Fruit fly (Drosophila melanogaster) whole organism, pupa: ENCODE measurements around the gene CG15543.

Experiments used
- CG12605 ChIP-seq: fragments of 200-800 bp; sonication (Bioruptor generic); IDR thresholded peaks from 2 replicates; pipeline ENCODE4 v1.3.6; 2022; ENCODE audit warnings: missing biosample characterization, missing genetic modification characterization
- CG17806 ChIP-seq: fragments of 200-800 bp; sonication (Bioruptor generic); optimal IDR thresholded peaks from 2 replicates; lab custom pipeline; 2018; ENCODE audit warnings: missing biosample characterization, mild to moderate bottlenecking, missing genetic modification characterization, moderate library complexity
- CG4496 ChIP-seq: fragments of 200-800 bp; sonication (Bioruptor generic); IDR thresholded peaks from 3 replicates; pipeline ENCODE4 v1.3.6; 2022; ENCODE audit warnings: missing biosample characterization, missing genetic modification characterization
- CG8159 ChIP-seq: fragments of 200-800 bp; sonication (Bioruptor generic); optimal IDR thresholded peaks from 3 replicates; lab custom pipeline; 2018; ENCODE audit warnings: missing biosample characterization, mild to moderate bottlenecking, missing genetic modification characterization, moderate library complexity
- CG8301 ChIP-seq: fragments of 200-800 bp; sonication (Bioruptor generic); optimal IDR thresholded peaks from 2 replicates; lab custom pipeline; 2018; ENCODE audit warnings: missing biosample characterization, mild to moderate bottlenecking, missing genetic modification characterization
- D1 ChIP-seq: fragments of 200-800 bp; sonication (Bioruptor generic); optimal IDR thresholded peaks from 2 replicates; lab custom pipeline; 2018; ENCODE audit warnings: missing biosample characterization, mild to moderate bottlenecking, missing genetic modification characterization, moderate library complexity
- EcR ChIP-seq: fragments of 200-800 bp; sonication (Bioruptor generic); optimal IDR thresholded peaks from 3 replicates; lab custom pipeline; 2019; ENCODE audit warnings: missing biosample characterization, missing genetic modification characterization, mild to moderate bottlenecking, moderate library complexity, missing genetic modification reagents
- Ets98B ChIP-seq: fragments of 200-800 bp; sonication (Bioruptor generic); IDR thresholded peaks from 2 replicates; pipeline ENCODE4 v1.3.6; 2022; ENCODE audit warnings: missing biosample characterization, missing genetic modification characterization
- Pif1A ChIP-seq: fragments of 200-800 bp; sonication (Bioruptor generic); optimal IDR thresholded peaks from 3 replicates; lab custom pipeline; 2016; ENCODE audit warnings: missing biosample characterization, missing genetic modification characterization
- Pif1B ChIP-seq: fragments of 200-800 bp; sonication (Bioruptor generic); optimal IDR thresholded peaks from 3 replicates; lab custom pipeline; 2016; ENCODE audit warnings: missing biosample characterization, missing genetic modification characterization
- Snoo ChIP-seq: fragments of 200-800 bp; sonication (Bioruptor generic); optimal IDR thresholded peaks from 3 replicates; lab custom pipeline; 2017; ENCODE audit warnings: missing biosample characterization, mild to moderate bottlenecking, missing genetic modification characterization, inconsistent platforms
- fd96Ca ChIP-seq: fragments of 200-800 bp; sonication (Bioruptor generic); IDR thresholded peaks from 3 replicates; pipeline ENCODE4 v1.3.6; 2022; ENCODE audit warnings: missing biosample characterization, missing genetic modification characterization
- gl ChIP-seq: fragments of 200-800 bp; sonication (Bioruptor generic); optimal IDR thresholded peaks from 2 replicates; lab custom pipeline; 2018; ENCODE audit warnings: missing biosample characterization, mild to moderate bottlenecking, missing genetic modification characterization
- rn ChIP-seq: fragments of 200-800 bp; sonication (Bioruptor generic); IDR thresholded peaks from 2 replicates; pipeline ENCODE4 v1.3.6; 2022; ENCODE audit warnings: missing biosample characterization, missing genetic modification characterization

DNA sequence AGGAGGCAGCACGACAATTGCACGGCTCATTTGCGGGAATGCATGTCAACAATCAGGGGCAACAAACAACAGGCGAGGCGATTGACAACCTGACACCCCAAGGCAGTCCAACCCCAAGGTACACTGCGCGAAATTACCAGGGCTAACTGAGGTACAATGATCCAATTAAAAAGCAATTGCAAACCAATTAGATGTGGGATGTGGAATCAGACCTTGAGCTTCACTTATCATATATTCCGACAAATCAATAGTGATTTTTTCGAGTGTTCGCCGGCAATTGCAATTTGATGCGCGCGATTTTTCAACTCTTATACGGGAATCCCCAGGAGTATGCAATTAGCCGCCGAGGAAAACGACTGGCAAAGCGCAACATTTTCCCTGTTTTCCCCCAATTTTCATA lies 4.4 kb downstream of the CG15543 start:
- TF ChIP-seq CG17806 (tag; lab: Kevin White, UChicago) (no peak), D1 (tag; lab: Kevin White, UChicago) (no peak), CG12605 (no peak), CG4496 (GFP tag; lab: Robert Waterston, UW) (peak; percentile 68; the same call in 2 of the 3 replicates), EcR (no peak), rn (GFP tag; lab: Robert Waterston, UW) (no peak), fd96Ca (GFP tag; lab: Robert Waterston, UW) (no peak; the same call in 2 of the 3 replicates), Ets98B (GFP tag; lab: Robert Waterston, UW) (0 out of 2 replicates have a peak, but pooled peaks have one; percentile 22), gl (tag; lab: Kevin White, UChicago) (no peak), CG8159 (tag; lab: Kevin White, UChicago) (no peak), Pif1B (GFP tag; lab: Kevin White, UChicago) (no peak), Pif1A (GFP tag; lab: Kevin White, UChicago) (no peak), CG8301 (tag; lab: Kevin White, UChicago) (no peak), Snoo (tag; lab: Kevin White, UChicago) (no peak)
